Worm (Caenorhabditis elegans) whole organism, early embryonic: ENCODE results near the gene mtm-6.

ENCODE experiments used
- B0310.2 ChIP-seq: sonication (generic microtip); optimal IDR thresholded peaks from 2 replicates; lab custom pipeline; 2016; ENCODE audit warnings: mild to moderate bottlenecking, missing genetic modification characterization, missing compliant biosample characterization
- F13C5.2 ChIP-seq: sonication (generic microtip); optimal IDR thresholded peaks from 2 replicates; lab custom pipeline; 2017; ENCODE audit warnings: mild to moderate bottlenecking, missing genetic modification characterization, inconsistent platforms, missing compliant biosample characterization
- aly-1 ChIP-seq: sonication (generic microtip); optimal IDR thresholded peaks from 2 replicates; lab custom pipeline; 2016; ENCODE audit warnings: missing genetic modification characterization, missing compliant biosample characterization
- ama-1 ChIP-seq: fragments of 150-350 bp; optimal IDR thresholded peaks from 2 replicates; lab custom pipeline; 2014
- ceh-13 ChIP-seq: fragments of 200-800 bp; sonication (Bioruptor generic); optimal IDR thresholded peaks from 2 replicates; lab custom pipeline; 2018; ENCODE audit warnings: mild to moderate bottlenecking, missing genetic modification characterization, missing compliant biosample characterization
- ceh-36 ChIP-seq: sonication (generic microtip); optimal IDR thresholded peaks from 2 replicates; lab custom pipeline; 2016; ENCODE audit warnings: missing genetic modification characterization, inconsistent platforms, missing compliant biosample characterization
- flt-1 ChIP-seq: fragments of 200-800 bp; sonication (Bioruptor generic); IDR thresholded peaks from 2 replicates; pipeline ENCODE4 v1.3.6; 2022; ENCODE audit warnings: missing genetic modification characterization, missing compliant biosample characterization
- hmg-4 ChIP-seq: fragments of 200-800 bp; sonication (Bioruptor generic); optimal IDR thresholded peaks from 2 replicates; lab custom pipeline; 2018; ENCODE audit warnings: mild to moderate bottlenecking, missing genetic modification characterization, missing compliant biosample characterization
- hnd-1 ChIP-seq: sonication (generic microtip); optimal IDR thresholded peaks from 2 replicates; lab custom pipeline; 2016; ENCODE audit warnings: missing genetic modification characterization, missing compliant biosample characterization
- scrt-1 ChIP-seq: fragments of 200-800 bp; sonication (Bioruptor generic); IDR thresholded peaks from 2 replicates; pipeline ENCODE4 v1.3.6; 2022; ENCODE audit warnings: missing genetic modification characterization, missing compliant biosample characterization
- sea-1 ChIP-seq: fragments of 200-800 bp; sonication (Bioruptor generic); conservative IDR thresholded peaks from 2 replicates; pipeline ENCODE4 v1.3.6; 2022; ENCODE audit warnings: missing genetic modification characterization, missing compliant biosample characterization
- tbx-37 ChIP-seq: fragments of 200-800 bp; sonication (Bioruptor generic); conservative IDR thresholded peaks from 2 replicates; pipeline ENCODE4 v1.3.6; 2022; ENCODE audit warnings: missing genetic modification reagents, missing genetic modification characterization, missing compliant biosample characterization

DNA sequence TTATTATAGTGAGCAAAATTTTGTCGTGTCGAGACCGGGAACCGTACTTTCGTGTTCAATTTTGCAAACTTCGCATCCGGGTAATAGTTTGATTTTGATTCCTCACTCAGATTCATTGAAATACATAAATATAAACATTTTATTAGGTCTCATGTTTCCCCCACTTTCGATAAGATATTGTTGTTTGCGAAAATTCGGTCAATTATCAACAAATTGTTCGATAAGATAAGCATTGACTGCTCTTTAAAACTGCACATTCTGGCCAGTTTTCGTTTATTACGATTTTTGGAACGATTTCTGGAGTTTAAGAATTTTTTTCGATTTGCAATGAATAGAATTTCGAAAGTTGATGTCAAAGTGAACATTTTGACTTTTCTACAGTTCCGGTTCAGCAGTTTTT lies 41.7 kb downstream of the mtm-6 start:
- no peak for TF ChIP-seq F13C5.2 (tag; lab: Kevin White, UChicago)
- TF ChIP-seq flt-1 (GFP tag; lab: Robert Waterston, UW) = no peak
- TF ChIP-seq ceh-13 = no peak
- no peak for TF ChIP-seq hmg-4 (GFP tag; lab: Kevin White, UChicago)
- TF ChIP-seq tbx-37 = no peak
- TF ChIP-seq ceh-36 = no peak
- no peak for TF ChIP-seq scrt-1 (GFP tag; lab: Robert Waterston, UW)
- no peak for TF ChIP-seq hnd-1 (tag; lab: Kevin White, UChicago)
- TF ChIP-seq ama-1 (lab: Kevin White, UChicago) = no peak
- TF ChIP-seq B0310.2 (tag; lab: Kevin White, UChicago) = no peak
- no peak for TF ChIP-seq sea-1 (GFP tag; lab: Robert Waterston, UW)
- no peak for TF ChIP-seq aly-1 (tag; lab: Kevin White, UChicago)
